Worm (Caenorhabditis elegans) whole organism, dauer: ENCODE results near the gene ZK896.4.

ENCODE experiments used
- unc-62 ChIP-seq: sonication (generic microtip); optimal IDR thresholded peaks from 2 replicates; lab custom pipeline; 2017; ENCODE audit warnings: missing biosample characterization, missing genetic modification reagents, missing genetic modification characterization

Gene ZK896.4

ce11 chrIV:12854372-12855114, 28.5 kb downstream of the ZK896.4 start:
- no peak for TF ChIP-seq unc-62 (GFP tag; lab: Kevin White, UChicago)

- no peak for TF ChIP-seq unc-62 (GFP tag; lab: Kevin White, UChicago)
Observed at ce11 chrIV:12849030-12849560, 34.0 kb downstream of the ZK896.4 start, which contains the start of gene srf-3. Gene srf-3 (plus strand): TSS chrIV:12849510.

- TF ChIP-seq unc-62 (GFP tag; lab: Kevin White, UChicago): no peak
Observed at ce11 chrIV:12845596-12845995, 37.5 kb downstream of the ZK896.4 start, which contains the start of gene txt-19. Gene txt-19 (plus strand): TSS chrIV:12845899.

- no peak for TF ChIP-seq unc-62 (GFP tag; lab: Kevin White, UChicago)
Observed at ce11 chrIV:12842895-12843294, 40.2 kb downstream of the ZK896.4 start.

- no peak for TF ChIP-seq unc-62 (GFP tag; lab: Kevin White, UChicago)
Observed at ce11 chrIV:12842121-12842520, 41.0 kb downstream of the ZK896.4 start.

- TF ChIP-seq unc-62 (GFP tag; lab: Kevin White, UChicago): no peak
Observed at ce11 chrIV:12840873-12841272, 42.2 kb downstream of the ZK896.4 start.

- no peak for TF ChIP-seq unc-62 (GFP tag; lab: Kevin White, UChicago)
Observed at ce11 chrIV:12840348-12840747, 42.7 kb downstream of the ZK896.4 start.

- no peak for TF ChIP-seq unc-62 (GFP tag; lab: Kevin White, UChicago)
Observed at ce11 chrIV:12836208-12836607, 46.9 kb downstream of the ZK896.4 start, which contains the start of gene M02B1.3. Gene M02B1.3 (plus strand): TSS chrIV:12836508.

- no peak for TF ChIP-seq unc-62 (GFP tag; lab: Kevin White, UChicago)
Observed at ce11 chrIV:12835363-12835762, 47.7 kb downstream of the ZK896.4 start.

ce11 chrIV:12834417-12834731, 48.7 kb downstream of the ZK896.4 start:
- TF ChIP-seq unc-62 (GFP tag; lab: Kevin White, UChicago): no peak

- TF ChIP-seq unc-62 (GFP tag; lab: Kevin White, UChicago): no peak
Observed at ce11 chrIV:12833698-12834416, 49.2 kb downstream of the ZK896.4 start.

ce11 chrIV:12831609-12832500, 51.2 kb downstream of the ZK896.4 start:
- no peak for TF ChIP-seq unc-62 (GFP tag; lab: Kevin White, UChicago)

ce11 chrIV:12830829-12831392, 52.2 kb downstream of the ZK896.4 start:
- TF ChIP-seq unc-62 (GFP tag; lab: Kevin White, UChicago): no peak
